Fruit fly (Drosophila melanogaster) whole organism, embryonic: Measurements from ENCODE around the gene ppk20.

Experiments used
- Atf6 ChIP-seq: fragments of 200-800 bp; sonication (Bioruptor generic); IDR thresholded peaks from 2 replicates; pipeline ENCODE4 v1.3.6; 2022; ENCODE audit warnings: missing biosample characterization, missing genetic modification characterization
- CG10565 ChIP-seq: fragments of 200-800 bp; sonication (Bioruptor generic); optimal IDR thresholded peaks from 3 replicates; lab custom pipeline; 2016; ENCODE audit warnings: missing biosample characterization, mild to moderate bottlenecking, missing genetic modification characterization
- CG13296 ChIP-seq: fragments of 200-800 bp; sonication (Bioruptor generic); optimal IDR thresholded peaks from 3 replicates; lab custom pipeline; 2018; ENCODE audit warnings: missing biosample characterization, mild to moderate bottlenecking, missing genetic modification characterization
- CG13894 ChIP-seq: fragments of 200-800 bp; sonication (Bioruptor generic); optimal IDR thresholded peaks from 3 replicates; lab custom pipeline; 2018; ENCODE audit warnings: missing biosample characterization, mild to moderate bottlenecking, missing genetic modification characterization, moderate library complexity
- CG15696 ChIP-seq: fragments of 200-800 bp; sonication (Bioruptor generic); optimal IDR thresholded peaks from 2 replicates; lab custom pipeline; 2019; ENCODE audit warnings: missing biosample characterization, mild to moderate bottlenecking, missing genetic modification characterization, moderate library complexity
- CG1603 ChIP-seq: fragments of 200-800 bp; sonication (Bioruptor generic); optimal IDR thresholded peaks from 2 replicates; lab custom pipeline; 2019; ENCODE audit warnings: missing biosample characterization, mild to moderate bottlenecking, missing genetic modification characterization, moderate library complexity
- CG17328 ChIP-seq: fragments of 200-800 bp; sonication (Bioruptor generic); IDR thresholded peaks from 2 replicates; pipeline ENCODE4 v1.3.6; 2022; ENCODE audit warnings: missing biosample characterization, missing genetic modification characterization
- CG17359 ChIP-seq: fragments of 200-800 bp; sonication (Bioruptor generic); optimal IDR thresholded peaks from 3 replicates; lab custom pipeline; 2018; ENCODE audit warnings: missing biosample characterization, mild to moderate bottlenecking, missing genetic modification characterization, moderate library complexity
- CG18262 ChIP-seq: fragments of 200-800 bp; optimal IDR thresholded peaks from 3 replicates; lab custom pipeline; 2019; ENCODE audit warnings: missing biosample characterization, mild to moderate bottlenecking, missing genetic modification characterization, moderate library complexity
- CG18619 ChIP-seq: fragments of 200-800 bp; sonication (Bioruptor generic); optimal IDR thresholded peaks from 3 replicates; lab custom pipeline; 2017; ENCODE audit warnings: missing biosample characterization, mild to moderate bottlenecking, missing genetic modification characterization
- CG30403 ChIP-seq: fragments of 200-800 bp; sonication (Bioruptor generic); optimal IDR thresholded peaks from 3 replicates; lab custom pipeline; 2016; ENCODE audit warnings: missing biosample characterization, missing genetic modification characterization
- CG32767 ChIP-seq: fragments of 200-800 bp; sonication (Bioruptor generic); IDR thresholded peaks from 2 replicates; pipeline ENCODE4 v1.3.6; 2022; ENCODE audit warnings: missing biosample characterization, missing genetic modification characterization
- CG3407 ChIP-seq: fragments of 200-800 bp; sonication (Bioruptor generic); optimal IDR thresholded peaks from 2 replicates; lab custom pipeline; 2018; ENCODE audit warnings: missing biosample characterization, mild to moderate bottlenecking, missing genetic modification characterization
- CG3726 ChIP-seq: fragments of 200-800 bp; sonication (Bioruptor generic); IDR thresholded peaks from 3 replicates; pipeline ENCODE4, ENCODE4 v1.3.6; 2022; ENCODE audit warnings: missing biosample characterization, missing genetic modification characterization
- CG4424 ChIP-seq: fragments of 200-800 bp; sonication (Bioruptor generic); optimal IDR thresholded peaks from 3 replicates; lab custom pipeline; 2016; ENCODE audit warnings: missing biosample characterization, missing genetic modification characterization
- CG6175 ChIP-seq: fragments of 200-800 bp; sonication (Bioruptor generic); IDR thresholded peaks from 3 replicates; pipeline ENCODE4 v1.3.6; 2022; ENCODE audit warnings: missing biosample characterization, missing genetic modification characterization
- CG6765 ChIP-seq: fragments of 200-800 bp; sonication (Bioruptor generic); optimal IDR thresholded peaks from 3 replicates; lab custom pipeline; 2017; ENCODE audit warnings: missing biosample characterization, mild to moderate bottlenecking, missing genetic modification characterization
- CG7987 ChIP-seq: fragments of 200-800 bp; sonication (Bioruptor generic); optimal IDR thresholded peaks from 2 replicates; lab custom pipeline; 2018; ENCODE audit warnings: missing biosample characterization, mild to moderate bottlenecking, missing genetic modification characterization, moderate library complexity
- CG8924 ChIP-seq: fragments of 200-800 bp; optimal IDR thresholded peaks from 3 replicates; lab custom pipeline; 2019; ENCODE audit warnings: missing biosample characterization, mild to moderate bottlenecking, missing genetic modification characterization, moderate library complexity
- CG9215 ChIP-seq: fragments of 200-800 bp; sonication (Bioruptor generic); IDR thresholded peaks from 2 replicates; pipeline ENCODE4 v1.3.6; 2022; ENCODE audit warnings: missing biosample characterization, missing genetic modification characterization
- CHES-1-like ChIP-seq: fragments of 200-800 bp; sonication (Bioruptor generic); optimal IDR thresholded peaks from 2 replicates; lab custom pipeline; 2016; ENCODE audit warnings: missing biosample characterization, missing genetic modification characterization
- Camta ChIP-seq: fragments of 200-800 bp; sonication (Bioruptor generic); optimal IDR thresholded peaks from 2 replicates; lab custom pipeline; 2016; ENCODE audit warnings: missing biosample characterization, missing genetic modification characterization
- Dbx ChIP-seq: fragments of 200-800 bp; sonication (Bioruptor generic); IDR thresholded peaks from 3 replicates; pipeline ENCODE4 v1.3.6; 2022; ENCODE audit warnings: missing biosample characterization, missing genetic modification characterization
- Deaf1 ChIP-seq: fragments of 200-800 bp; optimal IDR thresholded peaks from 3 replicates; lab custom pipeline; 2019; ENCODE audit warnings: missing biosample characterization, mild to moderate bottlenecking, missing genetic modification characterization, moderate library complexity
- Dek ChIP-seq: fragments of 200-800 bp; sonication (Bioruptor generic); optimal IDR thresholded peaks from 3 replicates; lab custom pipeline; 2019; ENCODE audit warnings: missing biosample characterization, mild to moderate bottlenecking, missing genetic modification characterization, moderate library complexity
- Doc2 ChIP-seq: fragments of 200-800 bp; sonication (Bioruptor generic); IDR thresholded peaks from 2 replicates; pipeline ENCODE4 v1.3.6; 2022; ENCODE audit warnings: missing biosample characterization, missing genetic modification characterization
- Eip74EF ChIP-seq, 2 experiments: fragments of 200-800 bp in 1 of 2; fragments of >200 bp in 1 of 2; sonication (Bioruptor generic) in 1 of 2; optimal IDR thresholded peaks; 2 replicates each; lab custom pipeline; 2017 to 2019; ENCODE audit warnings: missing biosample characterization in 2 of 2, missing genetic modification characterization in 2 of 2, mild to moderate bottlenecking in 1 of 2, moderate library complexity in 1 of 2
- Ets65A ChIP-seq: fragments of 200-800 bp; sonication (Bioruptor generic); peaks from one replicate; lab custom pipeline; 2016; ENCODE audit warnings: missing biosample characterization, missing genetic modification characterization
- Fer3 ChIP-seq: fragments of 200-800 bp; sonication (Bioruptor generic); optimal IDR thresholded peaks from 2 replicates; lab custom pipeline; 2018; ENCODE audit warnings: missing biosample characterization, mild to moderate bottlenecking, missing genetic modification characterization, moderate library complexity
- HLH4C ChIP-seq: fragments of 200-800 bp; sonication (Bioruptor generic); IDR thresholded peaks from 3 replicates; pipeline ENCODE4 v1.3.6; 2022; ENCODE audit warnings: missing biosample characterization, missing genetic modification characterization; ENCODE audit not compliant: partially characterized antibody
- Hr51 ChIP-seq, 2 experiments: fragments of 200-800 bp; sonication (Bioruptor generic); optimal IDR thresholded peaks; 2 replicates in 1 of 2; 3 replicates in 1 of 2; lab custom pipeline; 2016 to 2018; ENCODE audit warnings: missing biosample characterization in 2 of 2, missing genetic modification characterization in 2 of 2, mild to moderate bottlenecking in 1 of 2, moderate library complexity in 1 of 2
- Max ChIP-seq: fragments of 200-800 bp; sonication (Bioruptor generic); optimal IDR thresholded peaks from 2 replicates; lab custom pipeline; 2016; ENCODE audit warnings: missing biosample characterization, mild to moderate bottlenecking, missing genetic modification characterization
- PHDP ChIP-seq: fragments of 200-800 bp; sonication (Bioruptor generic); optimal IDR thresholded peaks from 3 replicates; lab custom pipeline; 2018; ENCODE audit warnings: missing biosample characterization, mild to moderate bottlenecking, missing genetic modification characterization, moderate library complexity
- Sox102F ChIP-seq: fragments of 200-800 bp; sonication (Bioruptor generic); optimal IDR thresholded peaks from 2 replicates; lab custom pipeline; 2018; ENCODE audit warnings: missing biosample characterization, mild to moderate bottlenecking, missing genetic modification characterization, moderate library complexity
- Spps ChIP-seq: fragments of 200-800 bp; sonication (Bioruptor generic); optimal IDR thresholded peaks from 2 replicates; lab custom pipeline; 2018; ENCODE audit warnings: missing biosample characterization, mild to moderate bottlenecking, missing genetic modification characterization
- ase ChIP-seq: fragments of 200-800 bp; sonication (Bioruptor generic); IDR thresholded peaks from 3 replicates; pipeline ENCODE4 v1.3.6; 2022; ENCODE audit warnings: missing biosample characterization, missing genetic modification characterization
- bsh ChIP-seq, 2 experiments: fragments of 200-800 bp; sonication (Bioruptor generic); optimal IDR thresholded peaks; 2 replicates each; lab custom pipeline; 2017 to 2018; ENCODE audit warnings: mild to moderate bottlenecking in 2 of 2, missing biosample characterization in 2 of 2, missing genetic modification characterization in 2 of 2, moderate library complexity in 1 of 2
- chn ChIP-seq: fragments of 200-800 bp; sonication (Bioruptor generic); optimal IDR thresholded peaks from 2 replicates; lab custom pipeline; 2016; ENCODE audit warnings: missing biosample characterization, missing genetic modification characterization
- dpn ChIP-seq, 2 experiments: fragments of 200-800 bp; sonication (Bioruptor generic); optimal IDR thresholded peaks; 3 replicates each; lab custom pipeline; 2016; ENCODE audit warnings: missing biosample characterization in 2 of 2, missing genetic modification characterization in 2 of 2
- gt ChIP-seq: fragments of 200-800 bp; sonication (Bioruptor generic); IDR thresholded peaks from 2 replicates; pipeline ENCODE4 v1.3.6; 2022; ENCODE audit warnings: missing biosample characterization, missing genetic modification characterization
- knrl ChIP-seq: fragments of 200-800 bp; sonication (Bioruptor generic); IDR thresholded peaks from 3 replicates; pipeline ENCODE4 v1.3.6; 2022; ENCODE audit warnings: missing biosample characterization, missing genetic modification characterization; ENCODE audit not compliant: partially characterized antibody
- maf-S ChIP-seq: fragments of 200-800 bp; sonication (Bioruptor generic); optimal IDR thresholded peaks from 2 replicates; lab custom pipeline; 2016; ENCODE audit warnings: missing biosample characterization, missing genetic modification characterization
- nerfin-1 ChIP-seq: fragments of 200-800 bp; sonication (Bioruptor generic); optimal IDR thresholded peaks from 3 replicates; lab custom pipeline; 2019; ENCODE audit warnings: missing biosample characterization, mild to moderate bottlenecking, missing genetic modification characterization, moderate library complexity
- nmo ChIP-seq: fragments of 200-800 bp; sonication (Bioruptor generic); optimal IDR thresholded peaks from 2 replicates; lab custom pipeline; 2018; ENCODE audit warnings: missing biosample characterization, mild to moderate bottlenecking, missing genetic modification characterization, moderate library complexity
- phol ChIP-seq: fragments of 200-800 bp; sonication (Bioruptor generic); optimal IDR thresholded peaks from 3 replicates; lab custom pipeline; 2018; ENCODE audit warnings: missing biosample characterization, mild to moderate bottlenecking, missing genetic modification characterization, moderate library complexity
- pnt ChIP-seq: fragments of 200-800 bp; sonication (Bioruptor generic); optimal IDR thresholded peaks from 3 replicates; lab custom pipeline; 2016; ENCODE audit warnings: missing biosample characterization, missing genetic modification characterization
- shn ChIP-seq: fragments of 200-800 bp; sonication (Bioruptor generic); optimal IDR thresholded peaks from 3 replicates; lab custom pipeline; 2016; ENCODE audit warnings: missing biosample characterization, missing genetic modification characterization
- tap ChIP-seq: fragments of 200-800 bp; optimal IDR thresholded peaks from 3 replicates; lab custom pipeline; 2019; ENCODE audit warnings: missing biosample characterization, mild to moderate bottlenecking, missing genetic modification characterization, moderate library complexity
- vfl ChIP-seq: fragments of 200-800 bp; sonication (Bioruptor generic); optimal IDR thresholded peaks from 2 replicates; lab custom pipeline; 2016; ENCODE audit warnings: missing biosample characterization, missing genetic modification characterization
- vnd ChIP-seq: fragments of 200-800 bp; sonication (Bioruptor generic); IDR thresholded peaks from 3 replicates; pipeline ENCODE4 v1.3.6; 2022; ENCODE audit warnings: missing biosample characterization, missing genetic modification characterization; ENCODE audit not compliant: partially characterized antibody
- zen ChIP-seq: fragments of 200-800 bp; sonication (Bioruptor generic); optimal IDR thresholded peaks from 3 replicates; lab custom pipeline; 2018; ENCODE audit warnings: missing biosample characterization, mild to moderate bottlenecking, missing genetic modification characterization, moderate library complexity

Gene ppk20

DNA sequence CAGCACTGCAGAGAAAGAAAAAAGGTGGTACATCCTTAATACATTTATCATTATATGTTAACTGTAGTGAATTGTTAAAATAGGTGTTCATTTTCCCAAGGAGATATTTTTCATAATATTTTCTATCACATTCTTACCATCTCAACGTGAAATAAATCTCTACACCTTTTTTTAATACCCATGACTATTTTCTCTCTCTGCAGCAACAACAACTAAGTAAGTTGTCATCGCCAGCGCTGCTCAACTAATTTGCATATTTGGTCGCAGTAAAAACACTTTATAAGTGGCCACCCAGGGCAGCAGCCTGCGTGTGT lies 21.8 kb upstream of the ppk20 start (continued):
- TF ChIP-seq Atf6 (GFP tag; lab: Robert Waterston, UW) (no peak), CG6175 (GFP tag; lab: Robert Waterston, UW) (no peak), shn (GFP tag; lab: Kevin White, UChicago) (no peak), Dbx (GFP tag; lab: Robert Waterston, UW) (no peak), pnt (GFP tag; lab: Kevin White, UChicago) (no peak), CG7987 (GFP tag; lab: Kevin White, UChicago) (no peak), CG3407 (no peak), ase (no peak), CG17328 (GFP tag; lab: Robert Waterston, UW) (peak; percentile 43; the same call in 1 of the 2 replicates), CG1603 (tag; lab: Kevin White, UChicago) (peak; percentile 71), gt (GFP tag; lab: Robert Waterston, UW) (no peak), phol (tag; lab: Kevin White, UChicago) (peak; percentile 61), nmo (GFP tag; lab: Kevin White, UChicago) (peak; percentile 60), bsh (GFP tag; optimal IDR thresholded peaks at IDR 0.05; lab: Kevin White, UChicago) (peak in 1 of 2 experiments; percentile 77), knrl (no peak), CG32767 (peak; percentile 29; the same call in 1 of the 2 replicates), Hr51 (GFP tag; optimal IDR thresholded peaks at IDR 0.05; lab: Kevin White, UChicago) (peak in 1 of 2 experiments; percentile 55), nerfin-1 (tag; lab: Kevin White, UChicago) (peak; percentile 31), CG15696 (peak; percentile 28), CG18619 (GFP tag; lab: Kevin White, UChicago) (no peak), CG10565 (GFP tag; lab: Kevin White, UChicago) (no peak), chn (GFP tag; lab: Kevin White, UChicago) (peak; percentile 12), vfl (GFP tag; lab: Kevin White, UChicago) (no peak), CG6765 (GFP tag; lab: Kevin White, UChicago) (no peak), zen (tag; lab: Kevin White, UChicago) (no peak), CHES-1-like (GFP tag; lab: Kevin White, UChicago) (no peak), CG9215 (no peak), CG13296 (no peak), Dek (tag; lab: Kevin White, UChicago) (peak; percentile 14), maf-S (GFP tag; lab: Kevin White, UChicago) (no peak), Eip74EF (GFP tag; optimal IDR thresholded peaks at IDR 0.05; lab: Kevin White, UChicago) (peak in 1 of 2 experiments; percentile 12), Spps (tag; lab: Kevin White, UChicago) (peak; percentile 36), HLH4C (no peak), tap (peak; percentile 32), CG18262 (tag; lab: Kevin White, UChicago) (peak; percentile 56), Doc2 (no peak), CG3726 (GFP tag; lab: Robert Waterston, UW) (no peak), Deaf1 (tag; lab: Kevin White, UChicago) (no peak), dpn (GFP tag; optimal IDR thresholded peaks at IDR 0.05; lab: Kevin White, UChicago) (peak in 1 of 2 experiments; percentile 21), CG4424 (GFP tag; lab: Kevin White, UChicago) (peak; percentile 58), CG13894 (no peak), Max (GFP tag; lab: Kevin White, UChicago) (no peak), Sox102F (GFP tag; lab: Kevin White, UChicago) (peak; percentile 69), CG8924 (tag; lab: Kevin White, UChicago) (peak; percentile 37), PHDP (tag; lab: Kevin White, UChicago) (peak; percentile 64), CG17359 (peak; percentile 61), Ets65A (GFP tag; lab: Kevin White, UChicago) (no peak), CG30403 (GFP tag; lab: Kevin White, UChicago) (peak; percentile 50), Fer3 (tag; lab: Kevin White, UChicago) (peak; percentile 45), vnd (GFP tag; lab: Robert Waterston, UW) (no peak), Camta (no peak)
